Worm (Caenorhabditis elegans) whole organism, L1 larva: Measurements from ENCODE around the gene rpn-12.

Experiments used
- C16A3.4 ChIP-seq: fragments of 150-350 bp; optimal IDR thresholded peaks from 2 replicates; lab custom pipeline; 2014; ENCODE audit warnings: missing biosample characterization, missing genetic modification characterization
- C34B4.2 ChIP-seq: sonication (generic microtip); optimal IDR thresholded peaks from 2 replicates; lab custom pipeline; 2017; ENCODE audit warnings: mild to moderate bottlenecking, missing genetic modification characterization, missing compliant biosample characterization
- Y116A8C.19 ChIP-seq: sonication (generic microtip); optimal IDR thresholded peaks from 2 replicates; lab custom pipeline; 2016; ENCODE audit warnings: missing compliant biosample characterization, missing genetic modification characterization, borderline replicate concordance
- aha-1 ChIP-seq: fragments of 150-350 bp; optimal IDR thresholded peaks from 2 replicates; lab custom pipeline; 2014; ENCODE audit warnings: missing biosample characterization, missing genetic modification characterization
- aly-2 ChIP-seq: fragments of 150-350 bp; optimal IDR thresholded peaks from 2 replicates; lab custom pipeline; 2014; ENCODE audit warnings: missing biosample characterization, missing genetic modification characterization
- blmp-1 ChIP-seq: fragments of 150-350 bp; optimal IDR thresholded peaks from 2 replicates; lab custom pipeline; 2014; ENCODE audit warnings: missing biosample characterization, missing genetic modification characterization
- ceh-82 ChIP-seq, 3 experiments: fragments of 150-350 bp in 1 of 3; sonication (generic microtip) in 2 of 3; optimal IDR thresholded peaks; 2 replicates each; lab custom pipeline; 2014 to 2017; ENCODE audit warnings: missing biosample characterization in 3 of 3, missing genetic modification characterization in 3 of 3
- ces-1 ChIP-seq: fragments of 150-350 bp; optimal IDR thresholded peaks from 2 replicates; lab custom pipeline; 2014; ENCODE audit warnings: missing biosample characterization, missing genetic modification reagents, missing genetic modification characterization
- dsc-1 ChIP-seq: sonication (generic microtip); optimal IDR thresholded peaks from 2 replicates; lab custom pipeline; 2016; ENCODE audit warnings: mild to moderate bottlenecking, missing genetic modification characterization, missing compliant biosample characterization
- efl-1 ChIP-seq, 4 experiments: fragments of 150-350 bp; optimal IDR thresholded peaks in 3 of 4; peaks in 1 of 4; 1 replicate in 1 of 4; 2 replicates in 3 of 4; lab custom pipeline; 2014; ENCODE audit warnings: missing biosample characterization in 2 of 4, missing genetic modification characterization in 2 of 4, missing genetic modification reagents in 2 of 4
- elt-2 ChIP-seq: sonication (generic microtip); optimal IDR thresholded peaks from 2 replicates; lab custom pipeline; 2016; ENCODE audit warnings: missing genetic modification characterization, mild to moderate bottlenecking, inconsistent platforms, missing compliant biosample characterization, missing genetic modification reagents
- elt-3 ChIP-seq, 6 experiments: fragments of 150-350 bp in 1 of 6; sonication (generic microtip); optimal IDR thresholded peaks; 2 replicates each; lab custom pipeline; 2017 to 2018; ENCODE audit warnings: missing biosample characterization in 6 of 6, missing genetic modification characterization in 6 of 6, inconsistent platforms in 1 of 6
- fkh-10 ChIP-seq: sonication (generic microtip); optimal IDR thresholded peaks from 2 replicates; lab custom pipeline; 2017; ENCODE audit warnings: missing biosample characterization, missing genetic modification reagents, missing genetic modification characterization
- fkh-4 ChIP-seq: sonication (generic microtip); optimal IDR thresholded peaks from 2 replicates; lab custom pipeline; 2016; ENCODE audit warnings: missing compliant biosample characterization, missing genetic modification characterization, borderline replicate concordance
- hlh-17 ChIP-seq: fragments of 200-800 bp; sonication (Bioruptor generic); optimal IDR thresholded peaks from 2 replicates; lab custom pipeline; 2018; ENCODE audit warnings: missing genetic modification characterization, mild to moderate bottlenecking, missing compliant biosample characterization, moderate library complexity, borderline replicate concordance
- hlh-4 ChIP-seq: sonication (generic microtip); optimal IDR thresholded peaks from 2 replicates; lab custom pipeline; 2016; ENCODE audit warnings: mild to moderate bottlenecking, missing genetic modification characterization, missing compliant biosample characterization
- irx-1 ChIP-seq: sonication (generic microtip); optimal IDR thresholded peaks from 2 replicates; lab custom pipeline; 2016; ENCODE audit warnings: missing genetic modification characterization, missing compliant biosample characterization
- isw-1 ChIP-seq: fragments of 200-800 bp; sonication (Bioruptor generic); IDR thresholded peaks from 2 replicates; pipeline ENCODE4 v1.3.6; 2022; ENCODE audit warnings: missing genetic modification characterization, missing compliant biosample characterization
- jun-1 ChIP-seq: fragments of 150-350 bp; optimal IDR thresholded peaks from 2 replicates; lab custom pipeline; 2014; ENCODE audit warnings: missing biosample characterization, missing genetic modification reagents, missing genetic modification characterization
- lin-14 ChIP-seq: fragments of 200-800 bp; sonication (Bioruptor generic); optimal IDR thresholded peaks from 2 replicates; lab custom pipeline; 2018; ENCODE audit warnings: mild to moderate bottlenecking, missing genetic modification characterization, moderate library complexity, missing compliant biosample characterization
- lin-35 ChIP-seq, 2 experiments: fragments of 150-350 bp; optimal IDR thresholded peaks; 2 replicates each; lab custom pipeline; 2014; ENCODE audit warnings: missing biosample characterization in 2 of 2, missing genetic modification characterization in 2 of 2, missing genetic modification reagents in 2 of 2
- lin-39 ChIP-seq: fragments of 150-350 bp; optimal IDR thresholded peaks from 2 replicates; lab custom pipeline; 2014; ENCODE audit warnings: missing biosample characterization, missing genetic modification reagents, missing genetic modification characterization
- lir-3 ChIP-seq: sonication (generic microtip); optimal IDR thresholded peaks from 2 replicates; lab custom pipeline; 2016; ENCODE audit warnings: mild to moderate bottlenecking, missing genetic modification characterization, moderate library complexity, missing compliant biosample characterization; ENCODE audit not compliant: poor library complexity
- lsy-2 ChIP-seq, 2 experiments: fragments of 150-350 bp; optimal IDR thresholded peaks; 2 replicates each; lab custom pipeline; 2014; ENCODE audit warnings: missing biosample characterization in 2 of 2, missing genetic modification characterization in 2 of 2
- mdl-1 ChIP-seq, 2 experiments: fragments of 150-350 bp; optimal IDR thresholded peaks; 2 replicates each; lab custom pipeline; 2014 to 2017; ENCODE audit warnings: missing biosample characterization in 2 of 2, missing genetic modification characterization in 2 of 2, inconsistent platforms in 1 of 2
- nhr-11 ChIP-seq: fragments of 150-350 bp; optimal IDR thresholded peaks from 2 replicates; lab custom pipeline; 2014; ENCODE audit warnings: missing biosample characterization, missing genetic modification characterization
- nhr-19 ChIP-seq: fragments of 200-800 bp; sonication (Bioruptor generic); conservative IDR thresholded peaks from 2 replicates; pipeline ENCODE4 v1.3.6; 2022; ENCODE audit warnings: missing genetic modification characterization, missing compliant biosample characterization
- nhr-20 ChIP-seq: sonication (generic microtip); optimal IDR thresholded peaks from 2 replicates; lab custom pipeline; 2016; ENCODE audit warnings: mild to moderate bottlenecking, missing genetic modification characterization, missing compliant biosample characterization
- nhr-47 ChIP-seq: sonication (generic microtip); optimal IDR thresholded peaks from 2 replicates; lab custom pipeline; 2016; ENCODE audit warnings: mild to moderate bottlenecking, missing genetic modification characterization, moderate library complexity, missing compliant biosample characterization
- nhr-71 ChIP-seq: sonication (generic microtip); optimal IDR thresholded peaks from 2 replicates; lab custom pipeline; 2016; ENCODE audit warnings: mild to moderate bottlenecking, missing genetic modification characterization, moderate library complexity, missing compliant biosample characterization
- nhr-76 ChIP-seq: sonication (generic microtip); optimal IDR thresholded peaks from 2 replicates; lab custom pipeline; 2017; ENCODE audit warnings: missing biosample characterization, missing genetic modification characterization
- nhr-77 ChIP-seq: fragments of 150-350 bp; optimal IDR thresholded peaks from 2 replicates; lab custom pipeline; 2014; ENCODE audit warnings: missing biosample characterization, missing genetic modification characterization
- nhr-84 ChIP-seq: sonication (generic microtip); optimal IDR thresholded peaks from 2 replicates; lab custom pipeline; 2017; ENCODE audit warnings: missing biosample characterization, missing genetic modification characterization
- nhr-85 ChIP-seq: sonication (generic microtip); peaks from one replicate; lab custom pipeline; 2016; ENCODE audit warnings: missing genetic modification characterization, inconsistent platforms, missing compliant biosample characterization
- pqm-1 ChIP-seq: sonication (generic microtip); optimal IDR thresholded peaks from 3 replicates; lab custom pipeline; 2017; ENCODE audit warnings: missing biosample characterization, missing genetic modification characterization
- snpc-4 ChIP-seq: fragments of 150-350 bp; optimal IDR thresholded peaks from 2 replicates; lab custom pipeline; 2014; ENCODE audit warnings: missing biosample characterization, missing genetic modification characterization
- snu-23 ChIP-seq: sonication (generic microtip); optimal IDR thresholded peaks from 2 replicates; lab custom pipeline; 2016; ENCODE audit warnings: missing genetic modification characterization, missing compliant biosample characterization
- sptf-1 ChIP-seq: fragments of 150-350 bp; optimal IDR thresholded peaks from 2 replicates; lab custom pipeline; 2014; ENCODE audit warnings: missing biosample characterization, missing genetic modification characterization
- swsn-7 ChIP-seq: sonication (generic microtip); optimal IDR thresholded peaks from 2 replicates; lab custom pipeline; 2016; ENCODE audit warnings: missing genetic modification characterization, missing compliant biosample characterization
- tlp-1 ChIP-seq: fragments of 150-350 bp; optimal IDR thresholded peaks from 2 replicates; lab custom pipeline; 2014; ENCODE audit warnings: missing biosample characterization, missing genetic modification characterization
- unc-130 ChIP-seq: fragments of 150-350 bp; optimal IDR thresholded peaks from 2 replicates; lab custom pipeline; 2017; ENCODE audit warnings: missing biosample characterization, missing genetic modification characterization, inconsistent platforms
- unc-30 ChIP-seq: sonication (generic microtip); optimal IDR thresholded peaks from 2 replicates; lab custom pipeline; 2017; ENCODE audit warnings: missing biosample characterization, missing genetic modification characterization
- unc-98 ChIP-seq: fragments of 200-800 bp; sonication (Bioruptor generic); IDR thresholded peaks from 2 replicates; pipeline ENCODE4 v1.3.6; 2022; ENCODE audit warnings: missing genetic modification characterization, missing compliant biosample characterization
- vab-15 ChIP-seq: sonication (generic microtip); optimal IDR thresholded peaks from 2 replicates; lab custom pipeline; 2017; ENCODE audit warnings: missing genotype, mild to moderate bottlenecking, missing genetic modification characterization, missing compliant biosample characterization
- xbp-1 ChIP-seq: sonication (generic microtip); optimal IDR thresholded peaks from 2 replicates; lab custom pipeline; 2016; ENCODE audit warnings: missing genetic modification characterization, missing compliant biosample characterization
- zag-1 ChIP-seq: fragments of 150-350 bp; optimal IDR thresholded peaks from 2 replicates; lab custom pipeline; 2014; ENCODE audit warnings: missing biosample characterization, missing genetic modification characterization
- zip-4 ChIP-seq: fragments of 200-800 bp; sonication (Bioruptor generic); optimal IDR thresholded peaks from 2 replicates; lab custom pipeline; 2018; ENCODE audit warnings: mild to moderate bottlenecking, missing genetic modification characterization, moderate library complexity, missing compliant biosample characterization

Gene rpn-12

ce11 chrII:11652679-11653174, at the start of gene rpn-12, which contains the start of gene rad-23 (continued):
- TF ChIP-seq fkh-10 (GFP tag; lab: Kevin White, UChicago) (no peak), mdl-1 (tag; optimal IDR thresholded peaks at IDR 0.05; lab: Kevin White, UChicago) (peak in 1 of 2 experiments; percentile 22), nhr-11 (tag; lab: Kevin White, UChicago) (no peak), aha-1 (tag; lab: Kevin White, UChicago) (no peak), hlh-17 (no peak), unc-98 (GFP tag; lab: Robert Waterston, UW) (no peak), zag-1 (tag; lab: Kevin White, UChicago) (no peak), dsc-1 (tag; lab: Kevin White, UChicago) (peak; percentile 19), fkh-4 (tag; lab: Kevin White, UChicago) (no peak), lin-39 (tag; lab: Kevin White, UChicago) (no peak), snpc-4 (tag; lab: Kevin White, UChicago) (no peak), xbp-1 (tag; lab: Kevin White, UChicago) (peak; percentile 51), ceh-82 (tag; optimal IDR thresholded peaks at IDR 0.05; lab: Kevin White, UChicago) (peak in 2 of 3 experiments; percentile 31 to 53), unc-130 (peak; percentile 60), C16A3.4 (tag; lab: Kevin White, UChicago) (peak; percentile 70), pqm-1 (tag; lab: Kevin White, UChicago) (no peak), Y116A8C.19 (no peak), C34B4.2 (tag; lab: Kevin White, UChicago) (no peak), nhr-84 (tag; lab: Kevin White, UChicago) (no peak), aly-2 (tag; lab: Kevin White, UChicago) (no peak), nhr-19 (GFP tag; lab: Robert Waterston, UW) (no peak; the same call in 1 of the 2 replicates), unc-30 (tag; lab: Kevin White, UChicago) (no peak), lin-14 (GFP tag; lab: Kevin White, UChicago) (peak; percentile 61), nhr-85 (peak; percentile 73), swsn-7 (tag; lab: Kevin White, UChicago) (peak; percentile 39), isw-1 (GFP tag; lab: Robert Waterston, UW) (peak; percentile 37; the same call in 1 of the 2 replicates), sptf-1 (tag; lab: Kevin White, UChicago) (no peak), snu-23 (GFP tag; lab: Kevin White, UChicago) (peak; percentile 69), jun-1 (no peak), nhr-47 (tag; lab: Kevin White, UChicago) (peak; percentile 48), irx-1 (tag; lab: Kevin White, UChicago) (no peak), hlh-4 (no peak)

- peak; percentile 0 for TF ChIP-seq lin-14 (GFP tag; lab: Kevin White, UChicago)
- TF ChIP-seq efl-1 (optimal IDR thresholded peaks at IDR 0.05; lab: Kevin White, UChicago), result no peak
- TF ChIP-seq efl-1 (GFP tag; optimal IDR thresholded peaks at IDR 0.05 in 1 of 2; lab: Kevin White, UChicago), result peak in 1 of 2 experiments; percentile 64
- TF ChIP-seq lin-35 (GFP tag; optimal IDR thresholded peaks at IDR 0.05; lab: Kevin White, UChicago), result peak in 1 of 2 experiments; percentile 2
- TF ChIP-seq lir-3, result no peak
- TF ChIP-seq isw-1 (GFP tag; lab: Robert Waterston, UW), result no peak
- no peak for TF ChIP-seq nhr-77 (tag; lab: Kevin White, UChicago)
- peak; percentile 74 for TF ChIP-seq elt-2 (tag; lab: Kevin White, UChicago)
- TF ChIP-seq, all 84 proteins: peak for 4
These were observed 48.3 kb upstream of the rpn-12 start for ce11 chrII:11604613-11605012.

ce11 chrII:11611462-11611861, 41.5 kb upstream of the rpn-12 start:
- peak in 1 of 2 experiments; percentile 10 for TF ChIP-seq mdl-1 (tag; optimal IDR thresholded peaks at IDR 0.05; lab: Kevin White, UChicago)
- no peak for TF ChIP-seq C16A3.4 (tag; lab: Kevin White, UChicago)
- TF ChIP-seq aha-1 (tag; lab: Kevin White, UChicago), result no peak
- peak; percentile 55 for TF ChIP-seq tlp-1
- TF ChIP-seq lin-14 (GFP tag; lab: Kevin White, UChicago), result peak; percentile 45
- TF ChIP-seq vab-15, result no peak
- TF ChIP-seq elt-2 (tag; lab: Kevin White, UChicago), result peak; percentile 80
- TF ChIP-seq efl-1 (optimal IDR thresholded peaks at IDR 0.05; lab: Kevin White, UChicago), result no peak
- TF ChIP-seq efl-1 (GFP tag; optimal IDR thresholded peaks at IDR 0.05 in 1 of 2; lab: Kevin White, UChicago), result no peak
- peak; percentile 72 for TF ChIP-seq nhr-85
- TF ChIP-seq lin-35 (GFP tag; optimal IDR thresholded peaks at IDR 0.05; lab: Kevin White, UChicago), result peak in 1 of 2 experiments; percentile 44
- no peak for TF ChIP-seq ces-1 (GFP tag; lab: Kevin White, UChicago)
- peak in 5 of 6 experiments; percentile 62 to 99 (median 75) for TF ChIP-seq elt-3 (tag; optimal IDR thresholded peaks at IDR 0.05; lab: Kevin White, UChicago)
- no peak for TF ChIP-seq zip-4
- TF ChIP-seq blmp-1 (tag; lab: Kevin White, UChicago), result peak; percentile 50
- peak; percentile 23 for TF ChIP-seq nhr-71 (tag; lab: Kevin White, UChicago)
- TF ChIP-seq lsy-2 (tag; optimal IDR thresholded peaks at IDR 0.05; lab: Kevin White, UChicago), result peak in 1 of 2 experiments; percentile 20
- TF ChIP-seq nhr-20 (tag; lab: Kevin White, UChicago), result peak; percentile 40
- no peak for TF ChIP-seq nhr-76 (tag; lab: Kevin White, UChicago)
- peak; percentile 18 for TF ChIP-seq pqm-1 (tag; lab: Kevin White, UChicago)
